Worm (Caenorhabditis elegans) whole organism, L2 larva: ENCODE data around the gene nkb-2.

ENCODE experiments used
- snpc-4 ChIP-seq: fragments of 150-350 bp; optimal IDR thresholded peaks from 2 replicates; lab custom pipeline; 2014; ENCODE audit warnings: missing biosample characterization, missing genetic modification characterization
- unc-62 ChIP-seq: fragments of 150-350 bp; optimal IDR thresholded peaks from 2 replicates; lab custom pipeline; 2014; ENCODE audit warnings: missing biosample characterization, missing genetic modification reagents, missing genetic modification characterization

DNA sequence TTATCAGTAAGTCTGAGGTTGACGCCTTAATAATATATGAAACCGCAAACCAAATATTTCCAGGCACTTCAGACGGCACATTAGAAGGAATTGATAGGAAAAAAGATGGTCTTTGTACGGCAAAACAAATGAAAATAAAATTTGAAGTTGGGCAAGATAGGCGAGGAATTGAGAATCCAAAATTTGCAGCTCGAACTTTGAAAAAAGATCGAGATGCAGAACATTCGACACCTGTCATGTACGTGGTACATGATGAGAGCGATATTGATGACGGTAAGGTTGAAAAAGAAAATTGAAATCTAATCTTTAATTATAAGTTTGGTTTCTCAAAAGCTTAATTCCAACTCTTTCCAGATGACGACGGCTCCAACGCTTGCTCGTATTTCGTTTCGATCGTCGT, 13.1 kb upstream of the nkb-2 start:
- TF ChIP-seq snpc-4 (tag; lab: Kevin White, UChicago) (no peak), unc-62 (GFP tag; lab: Kevin White, UChicago) (no peak)
